Worm (Caenorhabditis elegans) whole organism, early embryonic: ENCODE measurements around the gene clec-121.
A peak's percentile ranks its signal among the peaks of the same experiment; 100 is the strongest.

ENCODE experiments used
- B0310.2 ChIP-seq: sonication (generic microtip); optimal IDR thresholded peaks from 2 replicates; lab custom pipeline; 2016; ENCODE audit warnings: mild to moderate bottlenecking, missing genetic modification characterization, missing compliant biosample characterization
- F13C5.2 ChIP-seq: sonication (generic microtip); optimal IDR thresholded peaks from 2 replicates; lab custom pipeline; 2017; ENCODE audit warnings: mild to moderate bottlenecking, missing genetic modification characterization, inconsistent platforms, missing compliant biosample characterization
- aly-1 ChIP-seq: sonication (generic microtip); optimal IDR thresholded peaks from 2 replicates; lab custom pipeline; 2016; ENCODE audit warnings: missing genetic modification characterization, missing compliant biosample characterization
- ama-1 ChIP-seq: fragments of 150-350 bp; optimal IDR thresholded peaks from 2 replicates; lab custom pipeline; 2014
- ceh-13 ChIP-seq: fragments of 200-800 bp; sonication (Bioruptor generic); optimal IDR thresholded peaks from 2 replicates; lab custom pipeline; 2018; ENCODE audit warnings: mild to moderate bottlenecking, missing genetic modification characterization, missing compliant biosample characterization
- ceh-36 ChIP-seq: sonication (generic microtip); optimal IDR thresholded peaks from 2 replicates; lab custom pipeline; 2016; ENCODE audit warnings: missing genetic modification characterization, inconsistent platforms, missing compliant biosample characterization
- ets-7 ChIP-seq: sonication (generic microtip); optimal IDR thresholded peaks from 2 replicates; lab custom pipeline; 2016; ENCODE audit warnings: missing genotype, missing genetic modification characterization, missing compliant biosample characterization
- flt-1 ChIP-seq: fragments of 200-800 bp; sonication (Bioruptor generic); IDR thresholded peaks from 2 replicates; pipeline ENCODE4 v1.3.6; 2022; ENCODE audit warnings: missing genetic modification characterization, missing compliant biosample characterization
- hmbx-1 ChIP-seq: sonication (generic microtip); optimal IDR thresholded peaks from 2 replicates; lab custom pipeline; 2016; ENCODE audit warnings: mild to moderate bottlenecking, missing genetic modification characterization, missing compliant biosample characterization
- hmg-4 ChIP-seq: fragments of 200-800 bp; sonication (Bioruptor generic); optimal IDR thresholded peaks from 2 replicates; lab custom pipeline; 2018; ENCODE audit warnings: mild to moderate bottlenecking, missing genetic modification characterization, missing compliant biosample characterization
- hnd-1 ChIP-seq: sonication (generic microtip); optimal IDR thresholded peaks from 2 replicates; lab custom pipeline; 2016; ENCODE audit warnings: missing genetic modification characterization, missing compliant biosample characterization
- pes-1 ChIP-seq: fragments of 200-800 bp; sonication (Bioruptor generic); IDR thresholded peaks from 2 replicates; pipeline ENCODE4 v1.3.6; 2022; ENCODE audit warnings: missing genetic modification reagents, missing genetic modification characterization, missing compliant biosample characterization
- scrt-1 ChIP-seq: fragments of 200-800 bp; sonication (Bioruptor generic); IDR thresholded peaks from 2 replicates; pipeline ENCODE4 v1.3.6; 2022; ENCODE audit warnings: missing genetic modification characterization, missing compliant biosample characterization
- sea-1 ChIP-seq: fragments of 200-800 bp; sonication (Bioruptor generic); conservative IDR thresholded peaks from 2 replicates; pipeline ENCODE4 v1.3.6; 2022; ENCODE audit warnings: missing genetic modification characterization, missing compliant biosample characterization
- tbx-11 ChIP-seq: fragments of 200-800 bp; sonication (Bioruptor generic); IDR thresholded peaks from 2 replicates; pipeline ENCODE4 v1.3.6; 2022; ENCODE audit warnings: missing genetic modification characterization, missing compliant biosample characterization
- tbx-37 ChIP-seq: fragments of 200-800 bp; sonication (Bioruptor generic); conservative IDR thresholded peaks from 2 replicates; pipeline ENCODE4 v1.3.6; 2022; ENCODE audit warnings: missing genetic modification reagents, missing genetic modification characterization, missing compliant biosample characterization
- tra-4 ChIP-seq: sonication (generic microtip); optimal IDR thresholded peaks from 2 replicates; lab custom pipeline; 2017; ENCODE audit warnings: missing genetic modification characterization, missing compliant biosample characterization

The clec-121 gene

DNA sequence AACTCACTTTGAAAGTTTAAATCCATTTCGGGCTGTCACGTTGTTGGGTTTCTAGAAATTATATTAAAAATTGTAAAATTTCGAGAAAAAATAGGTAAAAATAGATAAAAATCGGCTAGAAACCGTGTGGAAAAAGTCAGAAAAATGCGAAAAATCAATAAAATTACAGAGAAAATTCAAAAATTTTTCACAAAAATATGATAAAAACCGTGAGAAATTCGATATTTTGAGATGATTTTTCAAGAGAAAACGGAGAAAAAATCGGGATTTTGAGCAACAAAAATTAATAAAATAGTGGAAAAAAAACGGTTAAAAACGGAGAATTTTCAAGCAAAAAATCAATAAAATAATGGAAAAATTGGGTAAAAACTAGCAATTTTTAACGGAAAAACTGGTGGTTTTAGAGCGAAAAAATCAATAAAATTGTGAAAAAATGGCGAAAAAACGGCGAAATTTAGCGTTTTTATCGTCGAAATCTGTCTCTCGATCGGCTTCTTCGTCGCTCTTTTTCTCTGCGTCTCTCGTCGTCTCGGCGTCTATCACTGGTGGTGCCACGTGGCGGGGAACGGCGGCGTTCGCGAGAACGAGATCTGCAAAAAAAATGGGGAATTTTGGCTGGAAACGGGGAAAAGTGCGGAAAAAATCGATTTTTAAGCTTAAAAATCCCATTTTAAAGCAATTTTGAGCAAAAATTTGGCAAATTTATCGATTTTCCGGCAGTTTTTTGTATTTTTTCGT, 30.9 kb upstream of the clec-121 start, which contains the start of gene Y25C1A.7:
Gene Y25C1A.7 (minus strand): TSS at position 51 of the 738 bp plus-strand sequence.
- TF ChIP-seq ceh-36 (no peak), B0310.2 (tag; lab: Kevin White, UChicago) (no peak), tbx-11 (GFP tag; lab: Robert Waterston, UW) (no peak)

ce11 chrII:3076915-3077314, 25.2 kb upstream of the clec-121 start, which contains the start of gene Y25C1A.8:
Gene Y25C1A.8 (minus strand): TSS chrII:3076959.
- TF ChIP-seq ama-1 (lab: Kevin White, UChicago) = no peak
- TF ChIP-seq pes-1 (GFP tag; lab: Robert Waterston, UW) = 0 out of 2 replicates have a peak, but pooled peaks have one; percentile 45
- no peak for TF ChIP-seq flt-1 (GFP tag; lab: Robert Waterston, UW)
- no peak for TF ChIP-seq ceh-13
- TF ChIP-seq sea-1 (GFP tag; lab: Robert Waterston, UW) = 0 out of 2 replicates have a peak, but pooled peaks have one; percentile 14
- TF ChIP-seq tra-4 (tag; lab: Kevin White, UChicago) = no peak
- TF ChIP-seq tbx-11 (GFP tag; lab: Robert Waterston, UW) = 0 out of 2 replicates have a peak, but pooled peaks have one; percentile 13
- TF ChIP-seq hnd-1 = no peak
- peak; percentile 16 for TF ChIP-seq hmg-4
- no peak for TF ChIP-seq scrt-1 (GFP tag; lab: Robert Waterston, UW)
- peak; percentile 17 for TF ChIP-seq aly-1 (tag; lab: Kevin White, UChicago)
- TF ChIP-seq F13C5.2 = peak; percentile 87

DNA sequence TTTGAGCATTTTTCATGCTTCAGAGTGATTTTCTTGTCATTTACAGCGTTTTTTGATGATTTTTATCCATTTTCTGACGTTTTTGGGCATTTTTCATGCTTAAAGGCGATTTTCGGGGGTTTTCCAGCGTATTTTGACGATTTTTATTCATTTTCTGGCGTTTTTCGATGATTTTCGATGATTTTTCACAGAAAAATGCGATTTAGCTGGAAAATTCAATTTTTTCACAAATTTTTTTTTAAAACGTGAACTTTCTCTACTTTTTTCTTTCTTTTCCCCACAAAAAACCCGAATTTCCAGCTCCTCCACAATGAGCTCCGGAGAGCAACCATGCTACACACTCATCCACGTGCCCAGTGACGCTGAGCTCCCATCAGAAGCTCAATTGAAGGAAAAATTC, 23.6 kb upstream of the clec-121 start, which contains the start of gene copb-1:
Gene copb-1 (plus strand): TSS at position 301 of the 400 bp plus-strand sequence.
- TF ChIP-seq ceh-36 (no peak), pes-1 (GFP tag; lab: Robert Waterston, UW) (no peak), tbx-11 (GFP tag; lab: Robert Waterston, UW) (no peak), tbx-37 (GFP tag; lab: Robert Waterston, UW) (no peak), hnd-1 (no peak), flt-1 (GFP tag; lab: Robert Waterston, UW) (no peak), aly-1 (tag; lab: Kevin White, UChicago) (no peak), scrt-1 (GFP tag; lab: Robert Waterston, UW) (no peak), hmbx-1 (tag; lab: Kevin White, UChicago) (no peak), hmg-4 (no peak), F13C5.2 (no peak), ets-7 (no peak)

ce11 chrII:3087134-3087533, 15.0 kb upstream of the clec-121 start:
- TF ChIP-seq F13C5.2 (no peak), hnd-1 (no peak), ama-1 (lab: Kevin White, UChicago) (no peak)

DNA sequence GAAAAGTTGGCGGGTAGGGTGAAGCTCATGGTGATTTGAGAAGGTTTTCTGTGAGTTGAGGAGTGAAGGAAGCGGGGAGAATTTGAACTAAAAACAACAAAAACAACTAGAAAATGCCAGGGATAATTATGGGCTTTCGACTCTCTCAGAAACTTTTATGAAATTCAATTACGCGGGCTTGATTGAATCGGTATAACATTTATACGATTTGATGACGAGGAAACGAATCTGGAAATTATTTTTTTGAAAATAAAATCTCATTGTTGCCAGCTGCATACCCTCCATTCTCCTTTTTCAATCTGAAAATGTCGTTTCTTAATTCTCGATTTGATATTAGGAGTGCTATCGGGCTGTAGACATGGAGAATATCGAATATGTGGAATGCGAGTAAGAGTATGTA, 10.8 kb upstream of the clec-121 start, which contains the start of gene srg-21:
Gene srg-21 (minus strand): TSS at position 101 of the 400 bp plus-strand sequence.
- TF ChIP-seq B0310.2 (tag; lab: Kevin White, UChicago) = no peak
- TF ChIP-seq hmbx-1 (tag; lab: Kevin White, UChicago) = no peak
- TF ChIP-seq F13C5.2 = no peak
- no peak for TF ChIP-seq scrt-1 (GFP tag; lab: Robert Waterston, UW)
- no peak for TF ChIP-seq ama-1 (lab: Kevin White, UChicago)
- no peak for TF ChIP-seq hmg-4
- TF ChIP-seq ceh-13 = no peak
- TF ChIP-seq sea-1 (GFP tag; lab: Robert Waterston, UW) = no peak
- TF ChIP-seq pes-1 (GFP tag; lab: Robert Waterston, UW) = no peak
- TF ChIP-seq aly-1 (tag; lab: Kevin White, UChicago) = no peak
- no peak for TF ChIP-seq flt-1 (GFP tag; lab: Robert Waterston, UW)
- no peak for TF ChIP-seq tbx-11 (GFP tag; lab: Robert Waterston, UW)
- TF ChIP-seq hnd-1 = no peak
- TF ChIP-seq tra-4 (tag; lab: Kevin White, UChicago) = no peak
- TF ChIP-seq ceh-36 = no peak
- TF ChIP-seq tbx-37 (GFP tag; lab: Robert Waterston, UW) = no peak

ce11 chrII:3093352-3093751, 8.8 kb upstream of the clec-121 start, which contains the start of gene srg-22:
Gene srg-22 (minus strand): TSS chrII:3093452.
- TF ChIP-seq aly-1 (tag; lab: Kevin White, UChicago) (no peak), hmbx-1 (tag; lab: Kevin White, UChicago) (no peak), sea-1 (GFP tag; lab: Robert Waterston, UW) (no peak), ceh-13 (no peak), hmg-4 (no peak), tbx-11 (GFP tag; lab: Robert Waterston, UW) (no peak), ets-7 (no peak)

DNA sequence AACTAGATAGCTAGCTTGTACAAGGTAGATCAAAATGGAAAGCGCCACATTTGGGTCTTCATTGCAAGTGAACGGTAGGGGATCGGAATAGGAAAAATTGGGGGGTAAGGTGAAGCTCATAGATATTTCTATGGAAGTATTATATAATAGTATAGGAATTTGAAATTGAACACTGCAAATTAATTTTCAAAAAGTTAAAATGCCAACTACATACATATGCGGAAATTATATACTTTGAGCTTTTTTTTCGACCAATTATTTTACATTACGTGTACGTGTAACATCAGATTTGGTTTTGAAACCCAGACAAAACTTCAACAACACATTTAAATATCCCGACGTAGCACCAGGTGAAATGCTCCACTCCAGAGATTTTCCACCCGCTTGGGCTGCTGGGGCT, 6.1 kb upstream of the clec-121 start, which contains the start of gene srg-23:
Gene srg-23 (minus strand): TSS at position 101 of the 400 bp plus-strand sequence.
- no peak for TF ChIP-seq pes-1 (GFP tag; lab: Robert Waterston, UW)
- no peak for TF ChIP-seq ceh-13
- TF ChIP-seq tra-4 (tag; lab: Kevin White, UChicago) = no peak
- TF ChIP-seq ama-1 (lab: Kevin White, UChicago) = no peak
- no peak for TF ChIP-seq sea-1 (GFP tag; lab: Robert Waterston, UW)
- TF ChIP-seq hnd-1 = no peak
- TF ChIP-seq tbx-11 (GFP tag; lab: Robert Waterston, UW) = no peak
- no peak for TF ChIP-seq ceh-36
- TF ChIP-seq scrt-1 (GFP tag; lab: Robert Waterston, UW) = no peak
- no peak for TF ChIP-seq aly-1 (tag; lab: Kevin White, UChicago)
- TF ChIP-seq F13C5.2 = no peak
- TF ChIP-seq tbx-37 (GFP tag; lab: Robert Waterston, UW) = no peak
- TF ChIP-seq ets-7 = no peak
- no peak for TF ChIP-seq hmg-4
- TF ChIP-seq flt-1 (GFP tag; lab: Robert Waterston, UW) = no peak
- TF ChIP-seq hmbx-1 (tag; lab: Kevin White, UChicago) = no peak
